Worm (Caenorhabditis elegans) whole organism, early embryonic: ENCODE results near the gene ZC204.14.

ENCODE experiments used
- ama-1 ChIP-seq: fragments of 150-350 bp; optimal IDR thresholded peaks from 2 replicates; lab custom pipeline; 2014
- ceh-36 ChIP-seq: sonication (generic microtip); optimal IDR thresholded peaks from 2 replicates; lab custom pipeline; 2016; ENCODE audit warnings: missing genetic modification characterization, inconsistent platforms, missing compliant biosample characterization
- tbx-11 ChIP-seq: fragments of 200-800 bp; sonication (Bioruptor generic); IDR thresholded peaks from 2 replicates; pipeline ENCODE4 v1.3.6; 2022; ENCODE audit warnings: missing genetic modification characterization, missing compliant biosample characterization

ce11 chrII:1625666-1626065 is 37.1 kb downstream of the ZC204.14 start, which contains the start of gene C08E3.14:
- TF ChIP-seq ama-1 (lab: Kevin White, UChicago), result no peak
- no peak for TF ChIP-seq tbx-11 (GFP tag; lab: Robert Waterston, UW)
- TF ChIP-seq ceh-36 (tag; lab: Kevin White, UChicago), result no peak
